Fruit fly (Drosophila melanogaster) whole organism, wandering third instar larva: ENCODE data around the gene CG34148.

Source experiments
- Abd-B ChIP-seq: fragments of >200 bp; optimal IDR thresholded peaks from 2 replicates; lab custom pipeline; 2017; ENCODE audit warnings: missing biosample characterization, missing genetic modification characterization
- CG32264 ChIP-seq: fragments of 200-800 bp; sonication (Bioruptor generic); optimal IDR thresholded peaks from 2 replicates; lab custom pipeline; 2016; ENCODE audit warnings: missing biosample characterization, missing genetic modification characterization
- CG9705 ChIP-seq: fragments of 200-800 bp; sonication (Bioruptor generic); optimal IDR thresholded peaks from 2 replicates; lab custom pipeline; 2018; ENCODE audit warnings: missing biosample characterization, mild to moderate bottlenecking, missing genetic modification characterization
- CrebA ChIP-seq: fragments of 200-800 bp; sonication (Bioruptor generic); optimal IDR thresholded peaks from 2 replicates; lab custom pipeline; 2016; ENCODE audit warnings: missing biosample characterization, mild to moderate bottlenecking, missing genetic modification characterization, borderline replicate concordance
- Dfd ChIP-seq: fragments of >200 bp; optimal IDR thresholded peaks from 2 replicates; lab custom pipeline; 2017; ENCODE audit warnings: missing biosample characterization, missing genetic modification characterization
- Dif ChIP-seq: fragments of 200-275, 200-300 bp; sonication (Bioruptor generic); optimal IDR thresholded peaks from 2 replicates; lab custom pipeline; 2018; ENCODE audit warnings: missing biosample characterization, missing genetic modification characterization; ENCODE audit not compliant: partially characterized antibody
- GATAd ChIP-seq: sonication (Bioruptor generic); optimal IDR thresholded peaks from 2 replicates; lab custom pipeline; 2016; ENCODE audit warnings: missing biosample characterization, missing genetic modification characterization
- HLH106 ChIP-seq: fragments of 200-800 bp; optimal IDR thresholded peaks from 3 replicates; lab custom pipeline; 2019; ENCODE audit warnings: missing biosample characterization, mild to moderate bottlenecking, missing genetic modification characterization, moderate library complexity
- Hnf4 ChIP-seq: fragments of 200-800 bp; sonication (Bioruptor generic); optimal IDR thresholded peaks from 2 replicates; lab custom pipeline; 2016; ENCODE audit warnings: missing biosample characterization, mild to moderate bottlenecking, missing genetic modification characterization
- Hr78 ChIP-seq: fragments of >200 bp; optimal IDR thresholded peaks from 2 replicates; lab custom pipeline; 2017; ENCODE audit warnings: missing biosample characterization, missing genetic modification characterization
- Hr83 ChIP-seq: fragments of 200-300 bp; sonication (Bioruptor generic); optimal IDR thresholded peaks from 2 replicates; lab custom pipeline; 2016; ENCODE audit warnings: missing biosample characterization, mild to moderate bottlenecking, missing genetic modification characterization, moderate library complexity; ENCODE audit not compliant: poor library complexity, severe bottlenecking
- Jra ChIP-seq: sonication (Bioruptor generic); optimal IDR thresholded peaks from 2 replicates; lab custom pipeline; 2016; ENCODE audit warnings: missing biosample characterization, missing genetic modification characterization
- Mio ChIP-seq: sonication (Bioruptor generic); optimal IDR thresholded peaks from 2 replicates; lab custom pipeline; 2016; ENCODE audit warnings: missing biosample characterization, missing genetic modification characterization
- Myc ChIP-seq: fragments of >200 bp; optimal IDR thresholded peaks from 2 replicates; lab custom pipeline; 2017
- N ChIP-seq: fragments of >200 bp; optimal IDR thresholded peaks from 2 replicates; lab custom pipeline; 2018; ENCODE audit warnings: missing biosample characterization, missing external identifiers, missing genetic modification characterization
- OdsH ChIP-seq: fragments of 200-800 bp; sonication (Bioruptor generic); optimal IDR thresholded peaks from 2 replicates; lab custom pipeline; 2016; ENCODE audit warnings: missing biosample characterization, mild to moderate bottlenecking, missing genetic modification characterization
- Rel ChIP-seq, 2 experiments: fragments of 200-800 bp; sonication (Bioruptor generic) in 1 of 2; optimal IDR thresholded peaks; 2 replicates in 1 of 2; 3 replicates in 1 of 2; lab custom pipeline; 2016 to 2019; ENCODE audit warnings: mild to moderate bottlenecking in 2 of 2, missing biosample characterization in 2 of 2, missing genetic modification characterization in 2 of 2, moderate library complexity in 1 of 2
- Sp1 ChIP-seq: fragments of 200-800 bp; sonication (Bioruptor generic); optimal IDR thresholded peaks from 3 replicates; lab custom pipeline; 2019; ENCODE audit warnings: missing biosample characterization, mild to moderate bottlenecking, missing genetic modification characterization, moderate library complexity
- Vsx2 ChIP-seq: fragments of 200-300, 225-300 bp; sonication (Bioruptor generic); optimal IDR thresholded peaks from 2 replicates; lab custom pipeline; 2018; ENCODE audit warnings: missing biosample characterization, missing genetic modification characterization; ENCODE audit not compliant: partially characterized antibody
- br ChIP-seq: fragments of 200-800 bp; sonication (Bioruptor generic); optimal IDR thresholded peaks from 2 replicates; lab custom pipeline; 2016; ENCODE audit warnings: missing biosample characterization, missing genetic modification characterization
- brk ChIP-seq: fragments of 200-800 bp; sonication (Bioruptor generic); optimal IDR thresholded peaks from 2 replicates; lab custom pipeline; 2016; ENCODE audit warnings: missing biosample characterization, mild to moderate bottlenecking, missing genetic modification characterization
- dl ChIP-seq, 2 experiments: fragments of 175-275, 200-275 bp in 1 of 2; fragments of 200-275 bp in 1 of 2; sonication (Bioruptor generic); optimal IDR thresholded peaks; lab custom pipeline; 2018; ENCODE audit warnings: mild to moderate bottlenecking in 2 of 2, missing biosample characterization in 2 of 2, missing genetic modification characterization in 2 of 2, moderate library complexity in 2 of 2; ENCODE audit not compliant: partially characterized antibody in 2 of 2, insufficient read depth in 1 of 2
- dmrt93B ChIP-seq: fragments of 200-800 bp; sonication (Bioruptor generic); optimal IDR thresholded peaks from 2 replicates; lab custom pipeline; 2018; ENCODE audit warnings: missing biosample characterization, mild to moderate bottlenecking, missing genetic modification characterization
- dsf ChIP-seq: sonication (Bioruptor generic); optimal IDR thresholded peaks from 2 replicates; lab custom pipeline; 2016; ENCODE audit warnings: missing biosample characterization, missing genetic modification characterization, borderline replicate concordance
- foxo ChIP-seq, 2 experiments: fragments of 200-800 bp; sonication (Bioruptor generic); optimal IDR thresholded peaks; 2 replicates in 1 of 2; 3 replicates in 1 of 2; lab custom pipeline; 2016 to 2017; ENCODE audit warnings: missing biosample characterization in 2 of 2, missing genetic modification characterization in 2 of 2
- h ChIP-seq: fragments of 200-800 bp; sonication (Bioruptor generic); optimal IDR thresholded peaks from 3 replicates; lab custom pipeline; 2016; ENCODE audit warnings: missing biosample characterization, mild to moderate bottlenecking, missing genetic modification characterization
- jim ChIP-seq: fragments of 175-275, 200-325 bp; sonication (Bioruptor generic); optimal IDR thresholded peaks from 2 replicates; lab custom pipeline; 2016; ENCODE audit warnings: missing biosample characterization, mild to moderate bottlenecking, missing genetic modification characterization
- lola ChIP-seq: fragments of >200 bp; optimal IDR thresholded peaks from 2 replicates; lab custom pipeline; 2017; ENCODE audit warnings: missing biosample characterization, missing genetic modification characterization
- pan ChIP-seq: fragments of >200 bp; optimal IDR thresholded peaks from 2 replicates; lab custom pipeline; 2017
- psq ChIP-seq: fragments of 200-800 bp; sonication (Bioruptor generic); optimal IDR thresholded peaks from 3 replicates; lab custom pipeline; 2017; ENCODE audit warnings: missing biosample characterization, mild to moderate bottlenecking, missing genetic modification characterization, moderate library complexity
- rgr ChIP-seq: fragments of 200-800 bp; sonication (Bioruptor generic); optimal IDR thresholded peaks from 3 replicates; lab custom pipeline; 2016; ENCODE audit warnings: missing biosample characterization, mild to moderate bottlenecking, missing genetic modification characterization
- sage ChIP-seq: fragments of 200-800 bp; sonication (Bioruptor generic); optimal IDR thresholded peaks from 2 replicates; lab custom pipeline; 2016; ENCODE audit warnings: missing biosample characterization, mild to moderate bottlenecking, missing genetic modification characterization
- sv ChIP-seq: fragments of 200-800 bp; sonication (Bioruptor generic); optimal IDR thresholded peaks from 3 replicates; lab custom pipeline; 2016; ENCODE audit warnings: missing biosample characterization, missing genetic modification characterization
- tai ChIP-seq: sonication (Bioruptor generic); optimal IDR thresholded peaks from 2 replicates; lab custom pipeline; 2016; ENCODE audit warnings: missing biosample characterization, missing genetic modification characterization
- usp ChIP-seq: fragments of >200 bp; optimal IDR thresholded peaks from 2 replicates; lab custom pipeline; 2017; ENCODE audit warnings: missing biosample characterization, missing genetic modification characterization
- woc ChIP-seq: sonication (Bioruptor generic); optimal IDR thresholded peaks from 2 replicates; lab custom pipeline; 2016; ENCODE audit warnings: missing biosample characterization, mild to moderate bottlenecking, missing genetic modification characterization

Gene CG34148

DNA sequence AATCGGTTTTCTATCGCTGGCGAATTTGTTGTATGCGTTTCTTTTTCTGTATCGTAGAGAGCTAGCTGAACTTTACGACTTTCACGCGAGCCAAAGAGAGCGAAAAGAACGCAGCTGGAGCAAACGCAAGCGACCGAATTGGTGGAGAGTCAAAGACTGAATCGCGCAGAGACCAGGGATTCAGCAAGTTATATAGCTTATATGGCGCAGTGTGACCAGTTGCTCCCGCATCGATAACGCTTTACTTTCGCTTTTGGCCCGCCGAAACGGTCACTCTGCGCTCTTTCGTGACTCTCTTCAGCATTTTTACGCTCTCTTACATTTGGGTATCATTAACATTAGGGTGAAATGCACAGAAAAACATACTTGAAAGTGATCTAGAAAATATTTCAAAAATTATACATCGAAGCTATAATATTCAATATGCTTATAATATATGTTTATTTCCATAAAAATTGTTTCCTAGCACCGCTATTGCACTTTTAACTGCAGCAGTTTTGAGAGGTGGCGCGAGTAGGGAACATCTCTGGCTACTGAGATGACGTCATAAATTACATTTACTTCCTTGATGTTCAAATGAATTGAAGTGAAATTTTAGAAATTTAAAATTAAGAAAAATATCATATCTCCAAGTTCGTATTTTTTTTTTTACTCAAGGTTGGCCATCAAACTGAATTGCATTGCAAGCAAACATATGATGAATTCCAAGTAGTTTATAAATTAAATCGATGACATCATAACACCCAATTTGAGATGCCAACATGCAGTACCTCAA is 22.2 kb downstream of the CG34148 start, which contains the start of gene glec (continued):
- peak; percentile 11 for TF ChIP-seq CG32264 (GFP tag; lab: Kevin White, UChicago)
- TF ChIP-seq lola (GFP tag; lab: Kevin White, UChicago) = no peak
- TF ChIP-seq Rel (GFP tag; optimal IDR thresholded peaks at IDR 0.05; lab: Kevin White, UChicago) = peak; percentile 35
- TF ChIP-seq Rel (tag; optimal IDR thresholded peaks at IDR 0.05; lab: Kevin White, UChicago) = peak; percentile 70
- peak; percentile 62 for TF ChIP-seq psq
- TF ChIP-seq dl (GFP tag; optimal IDR thresholded peaks at IDR 0.05; lab: Kevin White, UChicago; ENCODE audit: insufficient read depth in 1 of 2, partially characterized antibody in 2 of 2) = no peak
- TF ChIP-seq CrebA (GFP tag; lab: Kevin White, UChicago) = peak; percentile 64
- peak; percentile 54 for TF ChIP-seq brk (GFP tag; lab: Kevin White, UChicago)
- TF ChIP-seq Dif = peak; percentile 28

DNA sequence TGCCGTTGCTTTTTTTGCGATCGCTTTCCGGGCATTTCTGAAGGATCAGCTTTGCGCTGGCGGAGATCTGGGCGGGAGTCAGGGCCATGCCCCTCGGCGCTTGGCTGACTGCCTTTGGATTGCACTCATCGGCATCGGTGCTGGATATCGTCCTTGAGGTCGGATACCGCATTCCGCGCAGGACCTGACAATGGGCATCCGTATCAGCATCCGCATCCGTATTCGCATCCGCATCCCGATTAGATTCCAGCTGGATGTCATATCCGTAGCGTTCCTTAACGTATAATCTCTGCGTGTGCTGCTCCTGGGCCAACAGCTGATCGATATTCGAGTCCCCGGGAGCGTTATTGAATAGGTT is 23.0 kb downstream of the CG34148 start:
- TF ChIP-seq Hr78 (GFP tag; lab: Kevin White, UChicago) (no peak), tai (GFP tag; lab: Kevin White, UChicago) (no peak)

- TF ChIP-seq jim (GFP tag; lab: Kevin White, UChicago) (no peak), Dfd (no peak), CG32264 (GFP tag; lab: Kevin White, UChicago) (no peak), sv (GFP tag; lab: Kevin White, UChicago) (no peak), psq (peak; percentile 37), Jra (GFP tag; lab: Kevin White, UChicago) (no peak), Abd-B (GFP tag; lab: Kevin White, UChicago) (no peak)
- TF ChIP-seq, all 38 proteins: peak for 1
Observed at dm6 chr3R:21854574-21855468, 23.7 kb downstream of the CG34148 start.

dm6 chr3R:21853618-21854573 is 24.6 kb downstream of the CG34148 start:
- no peak for TF ChIP-seq GATAd (GFP tag; lab: Kevin White, UChicago)
- no peak for TF ChIP-seq tai (GFP tag; lab: Kevin White, UChicago)
- peak; percentile 54 for TF ChIP-seq Sp1 (GFP tag; lab: Kevin White, UChicago)
- peak; percentile 10 for TF ChIP-seq br (GFP tag; lab: Kevin White, UChicago)
- peak; percentile 86 for TF ChIP-seq brk (GFP tag; lab: Kevin White, UChicago)
- TF ChIP-seq h (GFP tag; lab: Kevin White, UChicago) = peak; percentile 47
- peak; percentile 56 for TF ChIP-seq jim (GFP tag; lab: Kevin White, UChicago)
- TF ChIP-seq foxo (GFP tag; optimal IDR thresholded peaks at IDR 0.05; lab: Kevin White, UChicago) = peak; percentile 31 to 64
- TF ChIP-seq Vsx2 (GFP tag; lab: Kevin White, UChicago) = peak; percentile 75
- no peak for TF ChIP-seq CG9705 (GFP tag; lab: Kevin White, UChicago)
- peak; percentile 15 for TF ChIP-seq CG32264 (GFP tag; lab: Kevin White, UChicago)
- TF ChIP-seq N (GFP tag; lab: Kevin White, UChicago) = peak; percentile 48
- no peak for TF ChIP-seq HLH106 (tag; lab: Kevin White, UChicago)
- TF ChIP-seq Mio (GFP tag; lab: Kevin White, UChicago) = peak; percentile 9
- TF ChIP-seq usp (GFP tag; lab: Kevin White, UChicago) = no peak
- peak; percentile 84 for TF ChIP-seq psq
- no peak for TF ChIP-seq sv (GFP tag; lab: Kevin White, UChicago)
- TF ChIP-seq Dfd = no peak
- TF ChIP-seq OdsH (GFP tag; lab: Kevin White, UChicago) = no peak
- no peak for TF ChIP-seq Myc
- TF ChIP-seq woc (GFP tag; lab: Kevin White, UChicago) = peak; percentile 38
- no peak for TF ChIP-seq dsf (GFP tag; lab: Kevin White, UChicago)
- peak; percentile 76 for TF ChIP-seq sage (GFP tag; lab: Kevin White, UChicago)
- no peak for TF ChIP-seq dmrt93B (GFP tag; lab: Kevin White, UChicago)
- TF ChIP-seq Hr78 (GFP tag; lab: Kevin White, UChicago) = no peak
- TF ChIP-seq lola (GFP tag; lab: Kevin White, UChicago) = no peak
- peak; percentile 91 for TF ChIP-seq Hr83 (GFP tag; lab: Kevin White, UChicago)
- TF ChIP-seq Dif = peak; percentile 94
- peak; percentile 87 to 88 for TF ChIP-seq dl (GFP tag; optimal IDR thresholded peaks at IDR 0.05; lab: Kevin White, UChicago; ENCODE audit: insufficient read depth in 1 of 2, partially characterized antibody in 2 of 2)
- peak; percentile 24 for TF ChIP-seq rgr (GFP tag; lab: Kevin White, UChicago)
- TF ChIP-seq pan = no peak
- peak; percentile 1 for TF ChIP-seq Hnf4 (GFP tag; lab: Kevin White, UChicago)
- peak; percentile 93 for TF ChIP-seq CrebA (GFP tag; lab: Kevin White, UChicago)
